Worm (Caenorhabditis elegans) whole organism, young adult: ENCODE data around the gene ugt-42.

Experiments
- hmg-20 ChIP-seq: fragments of 200-800 bp; sonication (Bioruptor generic); IDR thresholded peaks from 2 replicates; pipeline ENCODE4 v1.3.6; 2022; ENCODE audit warnings: missing genetic modification reagents, missing genetic modification characterization, missing compliant biosample characterization
- sdz-38 ChIP-seq: sonication (generic microtip); optimal IDR thresholded peaks from 2 replicates; lab custom pipeline; 2016; ENCODE audit warnings: missing genotype, missing genetic modification characterization, missing compliant biosample characterization

DNA sequence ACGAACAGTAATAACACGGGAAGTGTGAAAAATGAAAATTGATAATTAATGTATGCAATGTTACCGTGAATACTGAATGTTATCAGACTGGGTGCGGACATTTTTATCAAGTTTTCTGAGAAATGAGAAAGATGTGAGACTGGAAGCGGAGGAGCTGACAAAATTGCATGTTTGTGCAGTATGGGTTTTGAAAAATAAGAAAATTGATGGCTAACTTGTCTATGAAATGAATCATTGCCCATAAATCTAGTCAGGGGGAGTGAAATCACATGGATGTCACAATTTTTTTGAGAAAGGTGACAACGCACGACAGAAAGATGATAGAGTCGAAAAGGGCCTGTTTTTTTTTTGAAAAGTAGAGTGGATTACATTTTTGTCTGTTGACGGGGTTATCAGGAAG lies 24.4 kb downstream of the ugt-42 start, which contains the start of gene sru-24:
- TF ChIP-seq hmg-20 (GFP tag; lab: Robert Waterston, UW) (no peak), sdz-38 (tag; lab: Kevin White, UChicago) (no peak)
